Fruit fly (Drosophila melanogaster): ENCODE data around the gene Epp.

Epp gene

DNA sequence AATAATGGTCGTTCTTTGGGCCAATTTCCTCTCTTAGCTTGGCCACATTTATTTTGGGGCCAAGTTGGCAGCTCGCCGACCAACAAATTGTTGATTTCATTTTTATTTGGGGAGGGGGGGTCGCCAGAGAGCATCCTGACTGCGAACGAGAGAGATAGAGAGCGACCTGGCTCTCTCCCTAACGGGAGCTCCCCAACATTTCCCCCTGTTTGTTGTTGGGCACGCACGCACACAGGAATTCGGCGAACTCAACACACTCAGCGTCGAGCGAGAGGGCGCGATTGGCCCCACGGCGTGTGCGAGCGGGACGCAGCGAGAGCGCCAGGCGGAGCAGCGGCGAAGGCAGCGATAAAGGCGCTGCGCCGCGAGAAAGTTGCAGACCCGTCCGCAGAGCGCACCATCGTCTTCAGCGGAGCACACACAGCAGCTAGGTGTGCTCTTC lies 29.9 kb downstream of the Epp start, which contains the start of gene CG31140:
Gene CG31140 (plus strand): TSS at position 400 of the 442 bp plus-strand sequence.
- TF ChIP-seq Dif (GFP tag; optimal IDR thresholded peaks at IDR 0.05; ENCODE audit: partially characterized antibody), result peak; percentile 43
- TF ChIP-seq CrebA (GFP tag; optimal IDR thresholded peaks at IDR 0.05; ENCODE audit: borderline replicate concordance), result no peak
- peak in 1 of 2 experiments; percentile 6 for TF ChIP-seq dl (GFP tag; optimal IDR thresholded peaks at IDR 0.05; ENCODE audit: insufficient read depth in 1 of 2, partially characterized antibody in 2 of 2)
- TF ChIP-seq jim (GFP tag; optimal IDR thresholded peaks at IDR 0.05), result no peak
- TF ChIP-seq woc (GFP tag; optimal IDR thresholded peaks at IDR 0.05), result no peak
- TF ChIP-seq Rel (GFP tag; optimal IDR thresholded peaks at IDR 0.05), result no peak
- TF ChIP-seq Rel (tag; optimal IDR thresholded peaks at IDR 0.05), result peak; percentile 22
- no peak for TF ChIP-seq br (GFP tag; optimal IDR thresholded peaks at IDR 0.05)
- TF ChIP-seq dsf (GFP tag; optimal IDR thresholded peaks at IDR 0.05; ENCODE audit: borderline replicate concordance), result no peak
- no peak for TF ChIP-seq h (GFP tag; optimal IDR thresholded peaks at IDR 0.05)
- no peak for TF ChIP-seq dmrt93B (GFP tag; optimal IDR thresholded peaks at IDR 0.05)
- TF ChIP-seq Abd-B (GFP tag; optimal IDR thresholded peaks at IDR 0.05), result no peak
- no peak for TF ChIP-seq usp (GFP tag; optimal IDR thresholded peaks at IDR 0.05)
- TF ChIP-seq Myc (optimal IDR thresholded peaks at IDR 0.05), result no peak
- no peak for TF ChIP-seq pan (optimal IDR thresholded peaks at IDR 0.05)
- no peak for TF ChIP-seq Hr83 (GFP tag; optimal IDR thresholded peaks at IDR 0.05; ENCODE audit: poor library complexity, severe bottlenecking)
- TF ChIP-seq Mio (GFP tag; optimal IDR thresholded peaks at IDR 0.05), result no peak
- TF ChIP-seq HLH106 (tag; optimal IDR thresholded peaks at IDR 0.05), result no peak
- TF ChIP-seq ey (GFP tag; optimal IDR thresholded peaks at IDR 0.05), result no peak
- TF ChIP-seq N (GFP tag; optimal IDR thresholded peaks at IDR 0.05), result no peak
- no peak for TF ChIP-seq Hnf4 (GFP tag; optimal IDR thresholded peaks at IDR 0.05)
- TF ChIP-seq foxo (GFP tag; optimal IDR thresholded peaks at IDR 0.05), result no peak
- TF ChIP-seq Jra (GFP tag; optimal IDR thresholded peaks at IDR 0.05), result no peak
- peak; percentile 6 for TF ChIP-seq rgr (GFP tag; optimal IDR thresholded peaks at IDR 0.05)
- peak; percentile 10 for TF ChIP-seq Vsx2 (GFP tag; optimal IDR thresholded peaks at IDR 0.05; ENCODE audit: partially characterized antibody)
- no peak for TF ChIP-seq psq (GFP tag; optimal IDR thresholded peaks at IDR 0.05)
- peak; percentile 26 for TF ChIP-seq Sp1 (GFP tag; optimal IDR thresholded peaks at IDR 0.05)
- TF ChIP-seq tai (GFP tag; optimal IDR thresholded peaks at IDR 0.05), result no peak
- TF ChIP-seq CG9705 (GFP tag; optimal IDR thresholded peaks at IDR 0.05), result no peak
- no peak for TF ChIP-seq fru (GFP tag; optimal IDR thresholded peaks at IDR 0.05)
- TF ChIP-seq brk (GFP tag; optimal IDR thresholded peaks at IDR 0.05), result no peak
- no peak for TF ChIP-seq Dfd (GFP tag; optimal IDR thresholded peaks at IDR 0.05)
- no peak for TF ChIP-seq lola (GFP tag; optimal IDR thresholded peaks at IDR 0.05)
- no peak for TF ChIP-seq sv (GFP tag; optimal IDR thresholded peaks at IDR 0.05)
- TF ChIP-seq sage (GFP tag; optimal IDR thresholded peaks at IDR 0.05), result no peak
- no peak for TF ChIP-seq OdsH (GFP tag; optimal IDR thresholded peaks at IDR 0.05)
- TF ChIP-seq CG32264 (GFP tag; optimal IDR thresholded peaks at IDR 0.05), result no peak
- no peak for TF ChIP-seq GATAd (GFP tag; optimal IDR thresholded peaks at IDR 0.05)
- TF ChIP-seq Hr78 (GFP tag; optimal IDR thresholded peaks at IDR 0.05), result no peak

DNA sequence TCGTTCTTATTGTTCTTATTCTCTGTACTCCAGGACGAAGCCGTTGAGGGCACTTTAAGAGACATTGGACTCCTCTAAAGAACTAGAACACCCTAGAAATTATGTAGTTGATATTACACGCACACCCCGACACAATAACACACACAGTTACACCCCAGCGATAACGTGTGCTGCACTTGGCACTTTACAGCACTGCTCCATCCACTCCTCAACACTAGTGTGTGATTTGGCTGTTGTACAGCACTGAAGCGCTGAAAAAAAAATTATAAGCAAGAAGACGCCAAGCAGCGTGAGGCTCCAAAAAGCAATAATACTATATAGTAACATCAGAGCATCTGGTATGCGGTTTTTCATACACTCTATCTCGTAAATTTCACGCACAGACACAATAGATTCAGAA lies 31.9 kb downstream of the Epp start:
- TF ChIP-seq sage (GFP tag; optimal IDR thresholded peaks at IDR 0.05), result no peak
- TF ChIP-seq brk (GFP tag; optimal IDR thresholded peaks at IDR 0.05), result no peak
- no peak for TF ChIP-seq OdsH (GFP tag; optimal IDR thresholded peaks at IDR 0.05)
- TF ChIP-seq h (GFP tag; optimal IDR thresholded peaks at IDR 0.05), result no peak
- TF ChIP-seq Hnf4 (GFP tag; optimal IDR thresholded peaks at IDR 0.05), result no peak
- TF ChIP-seq CG9705 (GFP tag; optimal IDR thresholded peaks at IDR 0.05), result no peak
- TF ChIP-seq dsf (GFP tag; optimal IDR thresholded peaks at IDR 0.05; ENCODE audit: borderline replicate concordance), result no peak
- no peak for TF ChIP-seq N (GFP tag; optimal IDR thresholded peaks at IDR 0.05)
- no peak for TF ChIP-seq Vsx2 (GFP tag; optimal IDR thresholded peaks at IDR 0.05; ENCODE audit: partially characterized antibody)
- TF ChIP-seq CrebA (GFP tag; optimal IDR thresholded peaks at IDR 0.05; ENCODE audit: borderline replicate concordance), result no peak
- TF ChIP-seq br (GFP tag; optimal IDR thresholded peaks at IDR 0.05), result no peak
- TF ChIP-seq Rel (GFP tag; optimal IDR thresholded peaks at IDR 0.05), result no peak
- TF ChIP-seq Rel (tag; optimal IDR thresholded peaks at IDR 0.05), result no peak
- no peak for TF ChIP-seq Myc (optimal IDR thresholded peaks at IDR 0.05)
- no peak for TF ChIP-seq Abd-B (GFP tag; optimal IDR thresholded peaks at IDR 0.05)

Data from whole organism, wandering third instar larva.